Fruit fly (Drosophila melanogaster) whole organism, prepupa: Measurements from ENCODE around the gene Gdap1.
A peak's percentile ranks its signal among the peaks of the same experiment; 100 is the strongest.

ENCODE experiments used
- Blimp-1 ChIP-seq: fragments of 200-800 bp; sonication (Bioruptor generic); optimal IDR thresholded peaks from 3 replicates; lab custom pipeline; 2017; ENCODE audit warnings: missing biosample characterization, missing genetic modification characterization, mild to moderate bottlenecking, moderate library complexity, missing genetic modification reagents
- CG10631 ChIP-seq: fragments of 200-800 bp; sonication (Bioruptor generic); optimal IDR thresholded peaks from 2 replicates; lab custom pipeline; 2016; ENCODE audit warnings: missing biosample characterization, missing genetic modification characterization
- CG11294 ChIP-seq: fragments of 200-800 bp; sonication (Bioruptor generic); IDR thresholded peaks from 2 replicates; pipeline ENCODE4 v1.3.6; 2022; ENCODE audit warnings: missing biosample characterization, missing genetic modification characterization
- CG15336 ChIP-seq: fragments of 200-800 bp; sonication (Bioruptor generic); IDR thresholded peaks from 2 replicates; pipeline ENCODE4 v1.3.6; 2022; ENCODE audit warnings: missing biosample characterization, missing genetic modification characterization
- CG1621 ChIP-seq: fragments of 200-800 bp; sonication (Bioruptor generic); optimal IDR thresholded peaks from 3 replicates; lab custom pipeline; 2018; ENCODE audit warnings: missing biosample characterization, mild to moderate bottlenecking, missing genetic modification characterization
- CG16779 ChIP-seq: fragments of 200-800 bp; sonication (Bioruptor generic); optimal IDR thresholded peaks from 3 replicates; lab custom pipeline; 2017; ENCODE audit warnings: missing biosample characterization, mild to moderate bottlenecking, missing genetic modification characterization
- CG31627 ChIP-seq: fragments of 200-800 bp; sonication (Bioruptor generic); optimal IDR thresholded peaks from 3 replicates; lab custom pipeline; 2016; ENCODE audit warnings: missing biosample characterization, missing genetic modification characterization
- CG32006 ChIP-seq: fragments of 200-800 bp; sonication (Bioruptor generic); optimal IDR thresholded peaks from 3 replicates; lab custom pipeline; 2017; ENCODE audit warnings: missing biosample characterization, mild to moderate bottlenecking, missing genetic modification characterization
- CG3919 ChIP-seq: fragments of 200-800 bp; sonication (Bioruptor generic); optimal IDR thresholded peaks from 3 replicates; lab custom pipeline; 2016; ENCODE audit warnings: missing biosample characterization, missing genetic modification characterization
- CG4318 ChIP-seq: fragments of 200-800 bp; sonication (Bioruptor generic); optimal IDR thresholded peaks from 3 replicates; lab custom pipeline; 2017; ENCODE audit warnings: missing biosample characterization, mild to moderate bottlenecking, missing genetic modification characterization
- CG6163 ChIP-seq: fragments of 200-800 bp; sonication (Bioruptor generic); IDR thresholded peaks from 3 replicates; pipeline ENCODE4 v1.3.6; 2022; ENCODE audit warnings: missing biosample characterization, missing genetic modification characterization
- CG6276 ChIP-seq: fragments of 200-800 bp; sonication (Bioruptor generic); optimal IDR thresholded peaks from 2 replicates; lab custom pipeline; 2017; ENCODE audit warnings: missing biosample characterization, mild to moderate bottlenecking, missing genetic modification characterization
- CG6808 ChIP-seq: fragments of 200-800 bp; sonication (Bioruptor generic); optimal IDR thresholded peaks from 3 replicates; lab custom pipeline; 2017; ENCODE audit warnings: missing biosample characterization, missing genetic modification characterization, mild to moderate bottlenecking, moderate library complexity, missing genetic modification reagents
- CG6854 ChIP-seq: fragments of 200-800 bp; sonication (Bioruptor generic); optimal IDR thresholded peaks from 2 replicates; lab custom pipeline; 2017; ENCODE audit warnings: missing biosample characterization, mild to moderate bottlenecking, missing genetic modification characterization
- CG8119 ChIP-seq: fragments of 200-800 bp; sonication (Bioruptor generic); IDR thresholded peaks from 3 replicates; pipeline ENCODE4 v1.3.6; 2022; ENCODE audit warnings: missing biosample characterization, missing genetic modification characterization
- CG8319 ChIP-seq: fragments of 200-800 bp; sonication (Bioruptor generic); optimal IDR thresholded peaks from 3 replicates; lab custom pipeline; 2016; ENCODE audit warnings: missing biosample characterization, missing genetic modification characterization
- CG8632 ChIP-seq: fragments of 200-800 bp; sonication (Bioruptor generic); optimal IDR thresholded peaks from 3 replicates; lab custom pipeline; 2016; ENCODE audit warnings: missing biosample characterization, missing genetic modification characterization
- CG9139 ChIP-seq: fragments of 200-800 bp; sonication (Bioruptor generic); optimal IDR thresholded peaks from 3 replicates; lab custom pipeline; 2017; ENCODE audit warnings: missing biosample characterization, mild to moderate bottlenecking, missing genetic modification characterization
- Eip75B ChIP-seq: fragments of 200-800 bp; sonication (Bioruptor generic); optimal IDR thresholded peaks from 3 replicates; lab custom pipeline; 2016; ENCODE audit warnings: missing biosample characterization, missing genetic modification characterization
- Eip93F ChIP-seq: fragments of 200-800 bp; sonication (Bioruptor generic); optimal IDR thresholded peaks from 2 replicates; lab custom pipeline; 2016; ENCODE audit warnings: missing biosample characterization, mild to moderate bottlenecking, missing genetic modification characterization
- Ets21C ChIP-seq: fragments of 200-800 bp; sonication (Bioruptor generic); optimal IDR thresholded peaks from 3 replicates; lab custom pipeline; 2016; ENCODE audit warnings: missing biosample characterization, missing genetic modification characterization
- Gug ChIP-seq: fragments of 200-800 bp; sonication (Bioruptor generic); IDR thresholded peaks from 2 replicates; pipeline ENCODE4 v1.3.6; 2022; ENCODE audit warnings: missing biosample characterization, missing genetic modification characterization
- Hr39 ChIP-seq: fragments of 200-800 bp; sonication (Bioruptor generic); optimal IDR thresholded peaks from 2 replicates; lab custom pipeline; 2016; ENCODE audit warnings: missing biosample characterization, missing genetic modification characterization
- Hr4 ChIP-seq: fragments of 200-800 bp; sonication (Bioruptor generic); optimal IDR thresholded peaks from 3 replicates; lab custom pipeline; 2016; ENCODE audit warnings: missing biosample characterization, missing genetic modification characterization
- Lpt ChIP-seq: fragments of 200-800 bp; sonication (Bioruptor generic); optimal IDR thresholded peaks from 3 replicates; lab custom pipeline; 2016; ENCODE audit warnings: missing biosample characterization, missing genetic modification characterization
- Met ChIP-seq: fragments of 200-800 bp; sonication (Bioruptor generic); optimal IDR thresholded peaks from 3 replicates; lab custom pipeline; 2016; ENCODE audit warnings: missing biosample characterization, missing genetic modification characterization
- OdsH ChIP-seq: fragments of 200-800 bp; sonication (Bioruptor generic); optimal IDR thresholded peaks from 3 replicates; lab custom pipeline; 2016; ENCODE audit warnings: missing biosample characterization, missing genetic modification characterization
- Smox ChIP-seq: fragments of 200-800 bp; sonication (Bioruptor generic); optimal IDR thresholded peaks from 3 replicates; lab custom pipeline; 2016; ENCODE audit warnings: missing biosample characterization, missing genetic modification characterization
- Sox102F ChIP-seq: fragments of 200-800 bp; sonication (Bioruptor generic); optimal IDR thresholded peaks from 2 replicates; lab custom pipeline; 2016; ENCODE audit warnings: missing biosample characterization, mild to moderate bottlenecking, missing genetic modification characterization
- Sox14 ChIP-seq: fragments of 200-800 bp; sonication (Bioruptor generic); optimal IDR thresholded peaks from 3 replicates; lab custom pipeline; 2016; ENCODE audit warnings: missing biosample characterization, missing genetic modification characterization
- Sox15 ChIP-seq: fragments of 200-800 bp; sonication (Bioruptor generic); optimal IDR thresholded peaks from 3 replicates; lab custom pipeline; 2016; ENCODE audit warnings: missing biosample characterization, missing genetic modification characterization
- achi ChIP-seq: fragments of 200-800 bp; sonication (Bioruptor generic); optimal IDR thresholded peaks from 3 replicates; lab custom pipeline; 2016; ENCODE audit warnings: missing biosample characterization, missing genetic modification characterization
- acj6 ChIP-seq: fragments of 200-800 bp; sonication (Bioruptor generic); optimal IDR thresholded peaks from 3 replicates; lab custom pipeline; 2016; ENCODE audit warnings: missing biosample characterization, missing genetic modification characterization
- cyc ChIP-seq: fragments of 200-800 bp; sonication (Bioruptor generic); optimal IDR thresholded peaks from 3 replicates; lab custom pipeline; 2016; ENCODE audit warnings: missing biosample characterization, missing genetic modification characterization
- dac ChIP-seq: fragments of 200-800 bp; sonication (Bioruptor generic); optimal IDR thresholded peaks from 2 replicates; lab custom pipeline; 2017; ENCODE audit warnings: missing biosample characterization, mild to moderate bottlenecking, missing genetic modification characterization
- eg ChIP-seq: fragments of 200-800 bp; sonication (Bioruptor generic); IDR thresholded peaks from 3 replicates; pipeline ENCODE4 v1.3.6; 2022; ENCODE audit warnings: missing biosample characterization, missing genetic modification characterization
- esn ChIP-seq: fragments of 200-800 bp; sonication (Bioruptor generic); optimal IDR thresholded peaks from 2 replicates; lab custom pipeline; 2016; ENCODE audit warnings: missing biosample characterization, mild to moderate bottlenecking, missing genetic modification characterization, moderate library complexity
- fd59A ChIP-seq: fragments of 200-800 bp; sonication (Bioruptor generic); optimal IDR thresholded peaks from 2 replicates; lab custom pipeline; 2017; ENCODE audit warnings: missing biosample characterization, mild to moderate bottlenecking, missing genetic modification characterization, missing genetic modification reagents
- fkh ChIP-seq: fragments of 200-800 bp; sonication (Bioruptor generic); optimal IDR thresholded peaks from 3 replicates; lab custom pipeline; 2017; ENCODE audit warnings: missing biosample characterization, mild to moderate bottlenecking, missing genetic modification characterization, moderate library complexity
- lz ChIP-seq: fragments of 200-800 bp; sonication (Bioruptor generic); optimal IDR thresholded peaks from 3 replicates; lab custom pipeline; 2016; ENCODE audit warnings: missing biosample characterization, missing genetic modification characterization
- net ChIP-seq: fragments of 200-800 bp; sonication (Bioruptor generic); optimal IDR thresholded peaks from 3 replicates; lab custom pipeline; 2016; ENCODE audit warnings: missing biosample characterization, missing genetic modification characterization
- pdm3 ChIP-seq: fragments of 200-800 bp; sonication (Bioruptor generic); optimal IDR thresholded peaks from 3 replicates; lab custom pipeline; 2016; ENCODE audit warnings: missing biosample characterization, missing genetic modification characterization
- salr ChIP-seq, 2 experiments: fragments of 200-800 bp; sonication (Bioruptor generic); optimal IDR thresholded peaks; 3 replicates each; lab custom pipeline; 2016 to 2018; ENCODE audit warnings: missing biosample characterization in 2 of 2, missing genetic modification characterization in 2 of 2, mild to moderate bottlenecking in 1 of 2
- spab ChIP-seq: fragments of 200-800 bp; sonication (Bioruptor generic); optimal IDR thresholded peaks from 2 replicates; lab custom pipeline; 2017; ENCODE audit warnings: missing biosample characterization, mild to moderate bottlenecking, missing genetic modification characterization, missing genetic modification reagents
- ss ChIP-seq, 2 experiments: fragments of 200-800 bp; sonication (Bioruptor generic); optimal IDR thresholded peaks; 2 replicates in 1 of 2; 3 replicates in 1 of 2; lab custom pipeline; 2017 to 2018; ENCODE audit warnings: mild to moderate bottlenecking in 2 of 2, missing biosample characterization in 2 of 2, missing genetic modification characterization in 2 of 2, moderate library complexity in 1 of 2
- svp ChIP-seq: fragments of 200-800 bp; sonication (Bioruptor generic); peaks from one replicate; lab custom pipeline; 2016; ENCODE audit warnings: missing biosample characterization, missing genetic modification characterization
- topi ChIP-seq: fragments of 200-800 bp; sonication (Bioruptor generic); optimal IDR thresholded peaks from 3 replicates; lab custom pipeline; 2016; ENCODE audit warnings: missing biosample characterization, missing genetic modification characterization
- vri ChIP-seq: fragments of 200-800 bp; sonication (Bioruptor generic); optimal IDR thresholded peaks from 3 replicates; lab custom pipeline; 2016; ENCODE audit warnings: missing biosample characterization, mild to moderate bottlenecking, missing genetic modification characterization

Gene Gdap1

dm6 chr3L:5184502-5184859, 42.7 kb downstream of the Gdap1 start (continued):
- TF ChIP-seq ss (GFP tag; optimal IDR thresholded peaks at IDR 0.05; lab: Kevin White, UChicago), result no peak
- no peak for TF ChIP-seq esn
- TF ChIP-seq CG8319, result no peak
- peak; percentile 15 for TF ChIP-seq Sox14 (GFP tag; lab: Kevin White, UChicago)
- no peak for TF ChIP-seq CG15336 (GFP tag; lab: Robert Waterston, UW)
- no peak for TF ChIP-seq CG6276 (GFP tag; lab: Kevin White, UChicago)

- TF ChIP-seq CG8119, result peak; percentile 52; the same call in 1 of the 3 replicates
- no peak for TF ChIP-seq Eip93F (GFP tag; lab: Kevin White, UChicago)
- 0 out of 3 replicates have a peak, but pooled peaks have one; percentile 9 for TF ChIP-seq eg (GFP tag; lab: Robert Waterston, UW)
- TF ChIP-seq CG11294 (GFP tag; lab: Robert Waterston, UW), result no peak
- peak; percentile 44 for TF ChIP-seq lz (GFP tag; lab: Kevin White, UChicago)
- peak; percentile 48 for TF ChIP-seq CG32006 (GFP tag; lab: Kevin White, UChicago)
- no peak for TF ChIP-seq cyc (GFP tag; lab: Kevin White, UChicago)
- TF ChIP-seq CG31627 (GFP tag; lab: Kevin White, UChicago), result peak; percentile 30
- TF ChIP-seq salr (GFP tag; optimal IDR thresholded peaks at IDR 0.05; lab: Kevin White, UChicago), result no peak
- peak; percentile 59 for TF ChIP-seq topi
- peak; percentile 33 for TF ChIP-seq esn
- TF ChIP-seq CG4318, result peak; percentile 0
- TF ChIP-seq CG6854 (GFP tag; lab: Kevin White, UChicago), result peak; percentile 53
- TF ChIP-seq Sox15, result no peak
- peak; percentile 46 for TF ChIP-seq fkh (GFP tag; lab: Kevin White, UChicago)
- TF ChIP-seq fd59A (GFP tag; lab: Kevin White, UChicago), result no peak
- TF ChIP-seq net (GFP tag; lab: Kevin White, UChicago), result no peak
- peak; percentile 53 for TF ChIP-seq OdsH (GFP tag; lab: Kevin White, UChicago)
- peak; percentile 59 for TF ChIP-seq CG16779 (tag; lab: Kevin White, UChicago)
- TF ChIP-seq CG6276 (GFP tag; lab: Kevin White, UChicago), result peak; percentile 29
- peak; percentile 22 for TF ChIP-seq CG3919 (GFP tag; lab: Kevin White, UChicago)
- no peak for TF ChIP-seq Blimp-1 (GFP tag; lab: Kevin White, UChicago)
- peak; percentile 46 for TF ChIP-seq Met (GFP tag; lab: Kevin White, UChicago)
- 0 out of 3 replicates have a peak, but pooled peaks have one; percentile 6 for TF ChIP-seq CG6163 (GFP tag; lab: Robert Waterston, UW)
- no peak for TF ChIP-seq Eip75B (GFP tag; lab: Kevin White, UChicago)
- peak; percentile 14 for TF ChIP-seq achi (GFP tag; lab: Kevin White, UChicago)
- TF ChIP-seq Sox102F, result peak; percentile 35
- TF ChIP-seq pdm3 (GFP tag; lab: Kevin White, UChicago), result peak; percentile 14
- peak; percentile 60 for TF ChIP-seq Hr4 (GFP tag; lab: Kevin White, UChicago)
- peak; percentile 49 for TF ChIP-seq Hr39 (GFP tag; lab: Kevin White, UChicago)
- TF ChIP-seq CG15336 (GFP tag; lab: Robert Waterston, UW), result no peak; the same call in 1 of the 2 replicates
- TF ChIP-seq Sox14 (GFP tag; lab: Kevin White, UChicago), result peak; percentile 17
- peak; percentile 49 for TF ChIP-seq Smox (GFP tag; lab: Kevin White, UChicago)
- TF ChIP-seq vri (GFP tag; lab: Kevin White, UChicago), result peak; percentile 51
- TF ChIP-seq CG1621 (tag; lab: Kevin White, UChicago), result no peak
- TF ChIP-seq CG6808 (GFP tag; lab: Kevin White, UChicago), result no peak
- no peak for TF ChIP-seq dac (GFP tag; lab: Kevin White, UChicago)
- peak; percentile 17 for TF ChIP-seq CG9139 (GFP tag; lab: Kevin White, UChicago)
- TF ChIP-seq Lpt (GFP tag; lab: Kevin White, UChicago), result no peak
- no peak for TF ChIP-seq CG10631 (GFP tag; lab: Kevin White, UChicago)
- peak; percentile 67 for TF ChIP-seq svp (GFP tag; lab: Kevin White, UChicago)
- TF ChIP-seq acj6 (GFP tag; lab: Kevin White, UChicago), result peak; percentile 28
- peak; percentile 41 for TF ChIP-seq CG8632
- TF ChIP-seq Gug (GFP tag; lab: Robert Waterston, UW), result no peak
- TF ChIP-seq spab, result no peak
- TF ChIP-seq ss (GFP tag; optimal IDR thresholded peaks at IDR 0.05; lab: Kevin White, UChicago), result peak in 1 of 2 experiments; percentile 45
- TF ChIP-seq Ets21C (GFP tag; lab: Kevin White, UChicago), result peak; percentile 20
Observed at dm6 chr3L:5184860-5185639, 43.3 kb downstream of the Gdap1 start.
